Fruit fly (Drosophila melanogaster): ENCODE results near the gene CG6356.

The CG6356 gene

dm6 chr3R:24264414-24265363 is 19.1 kb upstream of the CG6356 start (continued):
- TF ChIP-seq Hr39 (GFP tag; optimal IDR thresholded peaks at IDR 0.05) (no peak), CG8632 (GFP tag; optimal IDR thresholded peaks at IDR 0.05) (no peak), eg (GFP tag; IDR thresholded peaks at IDR 0.05) (no peak), topi (GFP tag; optimal IDR thresholded peaks at IDR 0.05) (no peak), net (GFP tag; optimal IDR thresholded peaks at IDR 0.05) (no peak), pdm3 (GFP tag; optimal IDR thresholded peaks at IDR 0.05) (no peak), CG9139 (GFP tag; optimal IDR thresholded peaks at IDR 0.05) (no peak), CG3032 (tag; optimal IDR thresholded peaks at IDR 0.05) (no peak), acj6 (GFP tag; optimal IDR thresholded peaks at IDR 0.05) (no peak), CG11762 (GFP tag; optimal IDR thresholded peaks at IDR 0.05; ENCODE audit: insufficient read depth) (no peak)

DNA sequence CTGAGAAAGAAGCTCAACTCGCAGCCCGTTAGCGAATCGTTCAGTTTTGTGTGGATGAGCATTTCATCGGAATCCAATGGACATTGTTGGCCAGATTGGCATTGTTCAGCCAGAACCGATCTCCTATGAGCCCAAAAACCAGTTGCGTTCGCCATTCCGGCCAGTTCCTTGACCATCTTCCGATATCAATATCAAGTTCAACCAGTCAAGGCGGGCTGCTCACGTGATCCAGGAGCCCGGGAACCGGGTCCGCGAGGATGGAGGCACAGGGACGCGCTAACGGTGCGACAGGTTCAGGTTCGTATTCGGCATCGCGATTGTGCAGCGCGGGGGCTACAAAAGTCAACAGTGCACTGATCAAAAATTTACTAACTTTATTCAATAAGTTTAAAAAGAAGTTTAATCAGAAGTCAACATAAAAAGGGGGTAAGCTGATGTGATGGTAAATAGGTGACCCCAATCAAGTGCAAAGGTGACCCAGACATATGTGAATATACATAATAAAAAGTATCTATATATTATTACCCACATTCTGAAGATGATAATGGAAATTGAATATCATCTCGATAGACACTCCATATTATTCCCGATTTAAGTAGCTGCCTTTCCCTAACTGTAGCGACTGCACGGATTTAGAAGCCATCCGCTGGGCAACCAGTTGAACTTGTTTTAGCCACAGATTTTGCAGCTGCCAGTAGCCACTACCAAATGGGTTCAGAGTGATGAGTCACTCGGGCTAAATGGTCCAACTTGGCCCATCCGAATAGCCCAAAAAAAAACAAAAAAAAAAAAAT is 16.8 kb upstream of the CG6356 start:
- TF ChIP-seq CG34406 (GFP tag; optimal IDR thresholded peaks at IDR 0.05) (peak; percentile 88), Eip75B (GFP tag; optimal IDR thresholded peaks at IDR 0.05) (peak; percentile 87), OdsH (GFP tag; optimal IDR thresholded peaks at IDR 0.05) (peak; percentile 88), fd85E (GFP tag; optimal IDR thresholded peaks at IDR 0.05) (no peak), CG7368 (GFP tag; optimal IDR thresholded peaks at IDR 0.05) (peak; percentile 70), CG3032 (tag; optimal IDR thresholded peaks at IDR 0.05) (peak; percentile 94), CG10669 (GFP tag; optimal IDR thresholded peaks at IDR 0.05) (peak; percentile 86), CG6808 (GFP tag; optimal IDR thresholded peaks at IDR 0.05) (peak; percentile 93), Ets21C (GFP tag; optimal IDR thresholded peaks at IDR 0.05) (peak; percentile 44), CG8119 (GFP tag; IDR thresholded peaks at IDR 0.05) (peak; percentile 87), Hr38 (GFP tag; optimal IDR thresholded peaks at IDR 0.05) (no peak), CG31627 (GFP tag; optimal IDR thresholded peaks at IDR 0.05) (peak; percentile 62), pdm3 (GFP tag; optimal IDR thresholded peaks at IDR 0.05) (peak; percentile 82), dac (GFP tag; optimal IDR thresholded peaks at IDR 0.05) (peak; percentile 53), spab (GFP tag; optimal IDR thresholded peaks at IDR 0.05) (peak; percentile 89), Sox15 (GFP tag; optimal IDR thresholded peaks at IDR 0.05) (peak; percentile 79), CG11762 (GFP tag; optimal IDR thresholded peaks at IDR 0.05; ENCODE audit: insufficient read depth) (peak; percentile 84), acj6 (GFP tag; optimal IDR thresholded peaks at IDR 0.05) (peak; percentile 86), CG6276 (GFP tag; optimal IDR thresholded peaks at IDR 0.05) (peak; percentile 82), CG6792 (GFP tag; optimal IDR thresholded peaks at IDR 0.05) (peak; percentile 88), vri (GFP tag; optimal IDR thresholded peaks at IDR 0.05) (peak; percentile 65), lz (GFP tag; optimal IDR thresholded peaks at IDR 0.05) (peak; percentile 74), net (GFP tag; optimal IDR thresholded peaks at IDR 0.05) (peak; percentile 82), Hr39 (GFP tag; optimal IDR thresholded peaks at IDR 0.05) (peak; percentile 59), CG4318 (GFP tag; optimal IDR thresholded peaks at IDR 0.05) (peak; percentile 82), Ets96B (tag; optimal IDR thresholded peaks at IDR 0.05) (peak; percentile 90), CG3919 (GFP tag; optimal IDR thresholded peaks at IDR 0.05) (peak; percentile 86), Lpt (GFP tag; optimal IDR thresholded peaks at IDR 0.05) (peak; percentile 82), topi (GFP tag; optimal IDR thresholded peaks at IDR 0.05) (peak; percentile 80), CG8319 (GFP tag; optimal IDR thresholded peaks at IDR 0.05) (peak; percentile 88), CG11902 (GFP tag; optimal IDR thresholded peaks at IDR 0.05) (peak; percentile 71), Sox102F (GFP tag; optimal IDR thresholded peaks at IDR 0.05) (peak; percentile 80), dsx (GFP tag; optimal IDR thresholded peaks at IDR 0.05; ENCODE audit: poor library complexity, severe bottlenecking) (peak; percentile 84), CG6163 (GFP tag; IDR thresholded peaks at IDR 0.05) (peak; percentile 69; the same call in 2 of the 3 replicates), CG15336 (GFP tag; IDR thresholded peaks at IDR 0.05) (peak; percentile 84), CG8632 (GFP tag; optimal IDR thresholded peaks at IDR 0.05) (peak; percentile 86), Smox (GFP tag; optimal IDR thresholded peaks at IDR 0.05) (peak; percentile 83), CG10631 (GFP tag; optimal IDR thresholded peaks at IDR 0.05) (peak; percentile 89), CG16779 (tag; optimal IDR thresholded peaks at IDR 0.05) (peak; percentile 73), CG11294 (GFP tag; IDR thresholded peaks at IDR 0.05) (no peak; the same call in 1 of the 2 replicates), cyc (GFP tag; optimal IDR thresholded peaks at IDR 0.05) (peak; percentile 68), CG1621 (tag; optimal IDR thresholded peaks at IDR 0.05) (peak; percentile 79)
